Fruit fly (Drosophila melanogaster): Measurements from ENCODE around the gene ND-B8.

The ND-B8 gene

dm6 chr2L:4476672-4477273, 22.3 kb downstream of the ND-B8 start, which contains the start of gene ine (continued):
- TF ChIP-seq CG2678 (tag; optimal IDR thresholded peaks at IDR 0.05) = no peak
- TF ChIP-seq fru (optimal IDR thresholded peaks at IDR 0.05) = no peak
- peak; percentile 46; the same call in 1 of the 2 replicates for TF ChIP-seq Drgx (GFP tag; IDR thresholded peaks at IDR 0.05)
- TF ChIP-seq CG7963 (GFP tag; IDR thresholded peaks at IDR 0.05; ENCODE audit: partially characterized antibody) = no peak
- 0 out of 4 replicates have a peak, but pooled peaks have one; percentile 12 for TF ChIP-seq Dll (GFP tag; IDR thresholded peaks at IDR 0.05; ENCODE audit: partially characterized antibody)
- peak; percentile 22; the same call in 1 of the 2 replicates for TF ChIP-seq CG32532 (GFP tag; IDR thresholded peaks at IDR 0.05)
- peak; percentile 35 for TF ChIP-seq Ets65A (GFP tag)
- TF ChIP-seq rib (GFP tag; IDR thresholded peaks at IDR 0.05) = peak; percentile 54; the same call in 1 of the 2 replicates
- TF ChIP-seq CG2875 (GFP tag; optimal IDR thresholded peaks at IDR 0.05) = no peak
- peak; percentile 71 for TF ChIP-seq exex (tag; optimal IDR thresholded peaks at IDR 0.05)
- 0 out of 2 replicates have a peak, but pooled peaks have one; percentile 28 for TF ChIP-seq Bgb (GFP tag; IDR thresholded peaks at IDR 0.05; ENCODE audit: partially characterized antibody)
- TF ChIP-seq CG6175 (GFP tag; IDR thresholded peaks at IDR 0.05) = peak; percentile 95
- TF ChIP-seq Jarid2 (GFP tag; optimal IDR thresholded peaks at IDR 0.05) = peak; percentile 56
- TF ChIP-seq ranshi (GFP tag; IDR thresholded peaks at IDR 0.05) = 0 out of 2 replicates have a peak, but pooled peaks have one; percentile 33
- 0 out of 3 replicates have a peak, but pooled peaks have one; percentile 17 for TF ChIP-seq zfh1 (GFP tag; IDR thresholded peaks at IDR 0.05)
- TF ChIP-seq Med (GFP tag) = peak; percentile 74
- no peak for TF ChIP-seq pho (GFP tag; optimal IDR thresholded peaks at IDR 0.05)
- peak; percentile 77 for TF ChIP-seq sd (tag; optimal IDR thresholded peaks at IDR 0.05)
- no peak for TF ChIP-seq CG11085 (GFP tag; IDR thresholded peaks at IDR 0.05)
- peak; percentile 64 for TF ChIP-seq cwo (GFP tag; optimal IDR thresholded peaks at IDR 0.05)
- TF ChIP-seq mirr (GFP tag; optimal IDR thresholded peaks at IDR 0.05) = peak; percentile 63
- no peak for TF ChIP-seq da (GFP tag; optimal IDR thresholded peaks at IDR 0.05)
- TF ChIP-seq grn (GFP tag; optimal IDR thresholded peaks at IDR 0.05) = peak; percentile 81
- TF ChIP-seq MBD-R2 (GFP tag; IDR thresholded peaks at IDR 0.05) = 0 out of 2 replicates have a peak, but pooled peaks have one; percentile 6
- no peak for TF ChIP-seq Dbx (GFP tag; IDR thresholded peaks at IDR 0.05)
- TF ChIP-seq CG7357 (GFP tag; IDR thresholded peaks at IDR 0.05) = no peak
- TF ChIP-seq Trl (optimal IDR thresholded peaks at IDR 0.05) = peak; percentile 32 to 50
- no peak for TF ChIP-seq Trl (GFP tag; optimal IDR thresholded peaks at IDR 0.05)
- no peak for TF ChIP-seq psq (GFP tag; optimal IDR thresholded peaks at IDR 0.05)
- TF ChIP-seq Hr78 (GFP tag; optimal IDR thresholded peaks at IDR 0.05) = peak in 1 of 2 experiments; percentile 4

dm6 chr2L:4477978-4478377, 23.6 kb downstream of the ND-B8 start:
- TF ChIP-seq vvl (GFP tag; IDR thresholded peaks at IDR 0.05) (no peak), CG17328 (GFP tag; IDR thresholded peaks at IDR 0.05) (0 out of 2 replicates have a peak, but pooled peaks have one; percentile 21), CG14050 (GFP tag; IDR thresholded peaks at IDR 0.05) (no peak), CG7745 (tag; optimal IDR thresholded peaks at IDR 0.05) (no peak), wor (GFP tag; IDR thresholded peaks at IDR 0.05) (no peak), CG7372 (GFP tag; IDR thresholded peaks at IDR 0.05) (no peak), tin (GFP tag; optimal IDR thresholded peaks at IDR 0.05) (no peak), gem (tag; optimal IDR thresholded peaks at IDR 0.05) (no peak), tx (GFP tag; optimal IDR thresholded peaks at IDR 0.05) (no peak), salm (tag; optimal IDR thresholded peaks at IDR 0.05) (no peak), hkb (optimal IDR thresholded peaks at IDR 0.05) (no peak), hkb (GFP tag; IDR thresholded peaks at IDR 0.05) (no peak), sc (optimal IDR thresholded peaks at IDR 0.05) (no peak), sc (GFP tag; optimal IDR thresholded peaks at IDR 0.05) (no peak), CG7271 (tag; optimal IDR thresholded peaks at IDR 0.05) (peak; percentile 74), Ada2b (GFP tag; IDR thresholded peaks at IDR 0.05) (no peak), CG8388 (GFP tag; optimal IDR thresholded peaks at IDR 0.05) (no peak), Ssrp (tag; optimal IDR thresholded peaks at IDR 0.05) (no peak), lmd (GFP tag; IDR thresholded peaks at IDR 0.05) (no peak), pros (GFP tag; optimal IDR thresholded peaks at IDR 0.05) (no peak), dysf (GFP tag; IDR thresholded peaks at IDR 0.05) (no peak), CG17359 (tag; optimal IDR thresholded peaks at IDR 0.05) (no peak), br (optimal IDR thresholded peaks at IDR 0.05) (no peak)
